Worm (Caenorhabditis elegans) whole organism, L4/young adult: ENCODE data around the gene F31F7.1.

ENCODE experiments used
- dao-5 ChIP-seq: sonication (generic microtip); optimal IDR thresholded peaks from 2 replicates; lab custom pipeline; 2016; ENCODE audit warnings: missing genotype, missing genetic modification characterization, moderate library complexity, missing compliant biosample characterization
- him-1 ChIP-seq: sonication (generic microtip); optimal IDR thresholded peaks from 2 replicates; lab custom pipeline; 2016; ENCODE audit warnings: missing genotype, missing genetic modification reagents, missing genetic modification characterization, missing compliant biosample characterization

DNA sequence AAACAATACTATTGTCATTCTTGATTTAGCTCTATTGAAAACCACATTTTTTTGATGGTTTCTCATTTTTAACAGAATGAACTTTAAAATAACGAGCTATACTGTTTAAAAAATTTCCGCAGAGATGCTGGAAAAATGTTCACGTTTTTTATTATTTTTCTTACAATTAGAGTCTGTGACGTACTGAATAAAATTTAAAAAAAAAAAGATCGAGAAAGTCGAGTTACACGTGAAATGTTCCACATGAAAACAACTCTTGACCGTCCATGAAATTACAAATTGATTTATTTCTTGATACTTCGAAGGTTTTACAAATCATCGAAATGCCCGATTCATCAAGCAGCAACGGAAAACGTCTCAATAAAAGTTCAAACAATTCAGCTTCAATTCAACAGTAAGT is 50.7 kb downstream of the F31F7.1 start, which contains the start of gene fbxa-202:
- TF ChIP-seq him-1 (tag; lab: Kevin White, UChicago): no peak
- no peak for TF ChIP-seq dao-5 (tag; lab: Kevin White, UChicago)
